Fruit fly (Drosophila melanogaster): ENCODE data around the gene CG12877.
A peak's percentile ranks its signal among the peaks of the same experiment; 100 is the strongest.

Gene CG12877

dm6 chr3R:27677174-27677726 lies 29.6 kb upstream of the CG12877 start, which contains the start of gene Hsdl2 (continued):
- peak; percentile 81 for TF ChIP-seq net (GFP tag; optimal IDR thresholded peaks at IDR 0.05)
- TF ChIP-seq Eip78C (GFP tag) = no peak
- TF ChIP-seq CG8119 (GFP tag; IDR thresholded peaks at IDR 0.05) = peak; percentile 76
- peak; percentile 95 for TF ChIP-seq CG9139 (GFP tag; optimal IDR thresholded peaks at IDR 0.05)
- no peak for TF ChIP-seq fkh (GFP tag; optimal IDR thresholded peaks at IDR 0.05)
- peak; percentile 48 for TF ChIP-seq Sox102F (GFP tag; optimal IDR thresholded peaks at IDR 0.05)
- no peak for TF ChIP-seq CG11902 (GFP tag; optimal IDR thresholded peaks at IDR 0.05)
- TF ChIP-seq svp (GFP tag) = peak; percentile 98
- peak; percentile 84 for TF ChIP-seq CG10669 (GFP tag; optimal IDR thresholded peaks at IDR 0.05)

DNA sequence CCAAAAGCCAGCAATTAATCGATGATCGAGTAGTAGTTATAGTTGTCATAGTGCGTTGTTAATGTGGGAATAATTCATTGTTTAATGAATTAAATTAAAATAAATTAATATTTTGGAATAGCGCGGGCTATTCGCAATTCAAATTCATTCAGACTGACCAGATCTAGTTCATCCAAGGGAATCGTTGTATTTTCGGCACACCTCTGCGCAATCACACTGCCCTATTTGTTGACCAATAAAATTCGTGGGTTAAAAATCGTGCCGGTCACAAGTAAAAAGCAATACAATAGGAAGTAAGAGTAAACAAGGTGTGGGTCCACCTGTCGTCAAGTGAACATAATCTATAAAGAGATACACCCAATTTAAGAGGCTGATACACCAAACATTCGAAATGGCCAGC lies 27.9 kb upstream of the CG12877 start, which contains the start of gene CG12883:
TSS of gene CG12883 (plus strand) at position 273 of the 400 bp plus-strand sequence.
- no peak for TF ChIP-seq CG8319 (GFP tag; optimal IDR thresholded peaks at IDR 0.05)
- no peak for TF ChIP-seq Met (GFP tag; optimal IDR thresholded peaks at IDR 0.05)
- TF ChIP-seq fd59A (GFP tag; optimal IDR thresholded peaks at IDR 0.05) = no peak
- no peak for TF ChIP-seq net (GFP tag; optimal IDR thresholded peaks at IDR 0.05)
- TF ChIP-seq vri (GFP tag; optimal IDR thresholded peaks at IDR 0.05) = no peak
- peak; percentile 35 for TF ChIP-seq Eip78C (GFP tag)
- peak; percentile 49 for TF ChIP-seq svp (GFP tag)
- TF ChIP-seq achi (GFP tag; optimal IDR thresholded peaks at IDR 0.05) = no peak
- TF ChIP-seq CG31627 (GFP tag; optimal IDR thresholded peaks at IDR 0.05) = no peak
- TF ChIP-seq Smox (GFP tag; optimal IDR thresholded peaks at IDR 0.05) = no peak
- TF ChIP-seq CG6276 (GFP tag; optimal IDR thresholded peaks at IDR 0.05) = no peak
- TF ChIP-seq Sox14 (GFP tag; optimal IDR thresholded peaks at IDR 0.05) = peak; percentile 19
- no peak for TF ChIP-seq CG34406 (GFP tag; optimal IDR thresholded peaks at IDR 0.05)
- no peak for TF ChIP-seq fd85E (GFP tag; optimal IDR thresholded peaks at IDR 0.05)

- TF ChIP-seq CG6276 (GFP tag; optimal IDR thresholded peaks at IDR 0.05) (no peak), vri (GFP tag; optimal IDR thresholded peaks at IDR 0.05) (no peak), Eip78C (GFP tag) (peak; percentile 47), salr (GFP tag; optimal IDR thresholded peaks at IDR 0.05) (no peak), svp (GFP tag) (peak; percentile 89), lz (GFP tag; optimal IDR thresholded peaks at IDR 0.05) (no peak), spab (GFP tag; optimal IDR thresholded peaks at IDR 0.05) (no peak), CG3032 (tag; optimal IDR thresholded peaks at IDR 0.05) (no peak), CG1621 (tag; optimal IDR thresholded peaks at IDR 0.05) (no peak), CG6808 (GFP tag; optimal IDR thresholded peaks at IDR 0.05) (no peak)
Measured at dm6 chr3R:27679667-27680066, 27.2 kb upstream of the CG12877 start.

- TF ChIP-seq CG6163 (GFP tag; IDR thresholded peaks at IDR 0.05) (no peak), CG31627 (GFP tag; optimal IDR thresholded peaks at IDR 0.05) (no peak), CG15336 (GFP tag; IDR thresholded peaks at IDR 0.05) (no peak), acj6 (GFP tag; optimal IDR thresholded peaks at IDR 0.05) (no peak), CG34406 (GFP tag; optimal IDR thresholded peaks at IDR 0.05) (no peak), CG8119 (GFP tag; IDR thresholded peaks at IDR 0.05) (no peak), CG8632 (GFP tag; optimal IDR thresholded peaks at IDR 0.05) (no peak), salr (GFP tag; optimal IDR thresholded peaks at IDR 0.05) (no peak), CG10631 (GFP tag; optimal IDR thresholded peaks at IDR 0.05) (no peak), Ets21C (GFP tag; optimal IDR thresholded peaks at IDR 0.05) (no peak), CG7368 (GFP tag; optimal IDR thresholded peaks at IDR 0.05) (no peak)
Measured at dm6 chr3R:27681799-27682198, 25.1 kb upstream of the CG12877 start, which contains the start of gene Sce. Gene Sce (minus strand): TSS chr3R:27682029.

- TF ChIP-seq CG6276 (GFP tag; optimal IDR thresholded peaks at IDR 0.05) = no peak
- TF ChIP-seq dsx (GFP tag; optimal IDR thresholded peaks at IDR 0.05; ENCODE audit: poor library complexity, severe bottlenecking) = peak; percentile 89
- no peak for TF ChIP-seq Hr38 (GFP tag; optimal IDR thresholded peaks at IDR 0.05)
- no peak for TF ChIP-seq Ets21C (GFP tag; optimal IDR thresholded peaks at IDR 0.05)
- no peak for TF ChIP-seq Met (GFP tag; optimal IDR thresholded peaks at IDR 0.05)
- peak in 1 of 2 experiments; percentile 64 for TF ChIP-seq ss (GFP tag; optimal IDR thresholded peaks at IDR 0.05)
- peak; percentile 3 for TF ChIP-seq CG1621 (tag; optimal IDR thresholded peaks at IDR 0.05)
- TF ChIP-seq Sox15 (GFP tag; optimal IDR thresholded peaks at IDR 0.05) = no peak
- no peak for TF ChIP-seq CG11294 (GFP tag; IDR thresholded peaks at IDR 0.05)
- TF ChIP-seq CG3919 (GFP tag; optimal IDR thresholded peaks at IDR 0.05) = no peak
- no peak for TF ChIP-seq OdsH (GFP tag; optimal IDR thresholded peaks at IDR 0.05)
- no peak for TF ChIP-seq CG8119 (GFP tag; IDR thresholded peaks at IDR 0.05)
- TF ChIP-seq Eip75B (GFP tag; optimal IDR thresholded peaks at IDR 0.05) = no peak
- no peak for TF ChIP-seq dac (GFP tag; optimal IDR thresholded peaks at IDR 0.05)
Measured at dm6 chr3R:27685074-27685473, 21.8 kb upstream of the CG12877 start.

Measured in whole organism, prepupa.